Worm (Caenorhabditis elegans) whole organism, mixed stage, embryonic: ENCODE results near the gene dhs-7.

Experiments used
- M03D4.4 ChIP-seq: sonication (generic microtip); optimal IDR thresholded peaks from 2 replicates; lab custom pipeline; 2017; ENCODE audit warnings: mild to moderate bottlenecking, missing genetic modification characterization, missing compliant biosample characterization
- bed-3 ChIP-seq: fragments of 200-800 bp; sonication (Bioruptor generic); optimal IDR thresholded peaks from 3 replicates; lab custom pipeline; 2018; ENCODE audit warnings: mild to moderate bottlenecking, missing genetic modification characterization, moderate library complexity, missing compliant biosample characterization
- blmp-1 ChIP-seq: fragments of 150-350 bp; optimal IDR thresholded peaks from 2 replicates; lab custom pipeline; 2014; ENCODE audit warnings: missing biosample characterization, missing genetic modification characterization
- ceh-39 ChIP-seq: fragments of 150-350 bp; optimal IDR thresholded peaks from 2 replicates; lab custom pipeline; 2014; ENCODE audit warnings: missing biosample characterization, missing genetic modification characterization
- ceh-43 ChIP-seq: fragments of 200-800 bp; sonication (Bioruptor generic); optimal IDR thresholded peaks from 2 replicates; lab custom pipeline; 2018; ENCODE audit warnings: mild to moderate bottlenecking, missing genetic modification characterization, moderate library complexity, missing compliant biosample characterization
- ceh-83 ChIP-seq: fragments of 200-800 bp; sonication (Bioruptor generic); optimal IDR thresholded peaks from 2 replicates; lab custom pipeline; 2018; ENCODE audit warnings: mild to moderate bottlenecking, missing genetic modification characterization, missing compliant biosample characterization
- ces-1 ChIP-seq: fragments of 150-350 bp; optimal IDR thresholded peaks from 2 replicates; lab custom pipeline; 2014; ENCODE audit warnings: missing biosample characterization, missing genetic modification reagents, missing genetic modification characterization
- cnd-1 ChIP-seq: fragments of 200-800 bp; sonication (Bioruptor generic); optimal IDR thresholded peaks from 2 replicates; lab custom pipeline; 2018; ENCODE audit warnings: mild to moderate bottlenecking, missing genetic modification characterization, missing compliant biosample characterization
- elt-1 ChIP-seq: sonication (generic microtip); optimal IDR thresholded peaks from 2 replicates; lab custom pipeline; 2017; ENCODE audit warnings: missing genetic modification characterization, mild to moderate bottlenecking, missing compliant biosample characterization, antibody characterized with exemption, moderate library complexity, borderline replicate concordance; ENCODE audit not compliant: insufficient read depth
- flh-1 ChIP-seq: fragments of 200-800 bp; sonication (Bioruptor generic); optimal IDR thresholded peaks from 2 replicates; lab custom pipeline; 2018; ENCODE audit warnings: mild to moderate bottlenecking, missing genetic modification characterization, moderate library complexity, missing compliant biosample characterization
- ham-2 ChIP-seq: fragments of 200-800 bp; sonication (Bioruptor generic); optimal IDR thresholded peaks from 2 replicates; lab custom pipeline; 2018; ENCODE audit warnings: mild to moderate bottlenecking, missing genetic modification characterization, missing compliant biosample characterization
- hlh-1 ChIP-seq: fragments of 150-350 bp; optimal IDR thresholded peaks from 2 replicates; lab custom pipeline; 2014; ENCODE audit warnings: missing biosample characterization, missing genetic modification reagents, missing genetic modification characterization
- lin-13 ChIP-seq: fragments of 150-350 bp; optimal IDR thresholded peaks from 2 replicates; lab custom pipeline; 2014; ENCODE audit warnings: missing biosample characterization, missing genetic modification characterization
- mab-5 ChIP-seq: fragments of 150-350 bp; optimal IDR thresholded peaks from 2 replicates; lab custom pipeline; 2014; ENCODE audit warnings: missing biosample characterization, missing genetic modification characterization
- mep-1 ChIP-seq: fragments of 150-350 bp; optimal IDR thresholded peaks from 2 replicates; lab custom pipeline; 2017; ENCODE audit warnings: missing biosample characterization, missing genetic modification reagents, missing genetic modification characterization, inconsistent platforms
- mls-2 ChIP-seq: sonication (generic microtip); optimal IDR thresholded peaks from 2 replicates; lab custom pipeline; 2016; ENCODE audit warnings: mild to moderate bottlenecking, missing genetic modification characterization, moderate library complexity, missing compliant biosample characterization
- nhr-237 ChIP-seq: fragments of 150-350 bp; optimal IDR thresholded peaks from 2 replicates; lab custom pipeline; 2014; ENCODE audit warnings: missing biosample characterization, missing genetic modification characterization
- nhr-28 ChIP-seq: fragments of 150-350 bp; optimal IDR thresholded peaks from 2 replicates; lab custom pipeline; 2014; ENCODE audit warnings: missing biosample characterization, missing genetic modification characterization
- nhr-76 ChIP-seq: sonication (generic microtip); optimal IDR thresholded peaks from 2 replicates; lab custom pipeline; 2017; ENCODE audit warnings: missing biosample characterization, missing genetic modification characterization
- pha-4 ChIP-seq: fragments of 150-350 bp; optimal IDR thresholded peaks from 2 replicates; lab custom pipeline; 2018; ENCODE audit warnings: missing biosample characterization, missing genetic modification reagents, missing genetic modification characterization
- snpc-4 ChIP-seq: fragments of 150-350 bp; optimal IDR thresholded peaks from 2 replicates; lab custom pipeline; 2014; ENCODE audit warnings: missing biosample characterization, missing genetic modification characterization
- sptf-1 ChIP-seq: sonication (generic microtip); optimal IDR thresholded peaks from 2 replicates; lab custom pipeline; 2017; ENCODE audit warnings: mild to moderate bottlenecking, missing genetic modification characterization, moderate library complexity, missing compliant biosample characterization
- tbx-8 ChIP-seq: fragments of 200-800 bp; sonication (Bioruptor generic); optimal IDR thresholded peaks from 2 replicates; lab custom pipeline; 2018; ENCODE audit warnings: mild to moderate bottlenecking, missing genetic modification characterization, moderate library complexity, missing compliant biosample characterization
- unc-120 ChIP-seq: sonication (generic microtip); optimal IDR thresholded peaks from 2 replicates; lab custom pipeline; 2017; ENCODE audit warnings: missing genetic modification characterization, missing compliant biosample characterization; ENCODE audit not compliant: poor library complexity, severe bottlenecking
- unc-62 ChIP-seq: fragments of 150-350 bp; optimal IDR thresholded peaks from 2 replicates; lab custom pipeline; 2014; ENCODE audit warnings: missing biosample characterization, missing genetic modification reagents, missing genetic modification characterization
- zip-8 ChIP-seq: fragments of 150-350 bp; optimal IDR thresholded peaks from 2 replicates; lab custom pipeline; 2014; ENCODE audit warnings: missing biosample characterization, missing genetic modification characterization
- ztf-11 ChIP-seq: fragments of 150-350 bp; optimal IDR thresholded peaks from 2 replicates; lab custom pipeline; 2014; ENCODE audit warnings: missing biosample characterization, missing genetic modification characterization

The dhs-7 gene

DNA sequence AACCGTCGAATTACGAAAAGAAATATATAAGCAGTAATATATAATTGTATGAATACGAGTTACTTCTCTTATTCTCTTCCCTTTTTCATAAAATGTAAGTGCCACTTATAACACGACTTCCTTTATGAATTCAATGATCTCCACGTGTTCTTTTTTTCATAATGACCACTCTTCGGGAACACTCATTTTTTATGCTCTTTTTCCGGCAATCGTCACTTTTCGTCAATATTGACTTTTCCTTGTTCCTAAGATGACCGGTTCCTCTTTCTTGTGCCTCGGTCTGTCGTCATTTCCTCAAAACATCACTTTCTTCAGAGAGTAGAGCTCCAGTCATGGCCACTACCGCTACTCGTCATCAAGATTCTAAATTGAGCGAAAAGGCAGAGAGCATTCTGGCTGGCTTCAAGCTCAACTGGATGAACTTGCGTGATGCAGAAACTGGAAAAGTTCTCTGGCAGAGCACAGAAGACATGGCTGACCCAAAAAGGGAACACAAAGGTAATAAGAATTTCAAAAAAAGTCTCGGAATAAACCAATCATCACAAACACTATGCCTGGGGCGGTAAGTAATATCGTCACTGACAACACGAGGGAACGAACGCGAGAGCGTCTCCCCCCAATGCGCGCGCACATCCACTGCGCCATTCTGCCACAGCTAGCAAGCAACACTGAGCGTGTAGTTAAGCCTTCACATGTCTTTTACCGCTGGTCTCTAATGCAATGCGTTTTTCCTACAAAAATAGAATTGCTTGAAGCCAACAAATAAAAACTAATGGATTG is 24.6 kb downstream of the dhs-7 start, which contains the start of gene pdl-1 (continued):
- no peak for TF ChIP-seq snpc-4 (tag; lab: Kevin White, UChicago)
- TF ChIP-seq mls-2 (tag; lab: Kevin White, UChicago) = peak; percentile 98
- peak; percentile 98 for TF ChIP-seq ceh-83 (GFP tag; lab: Kevin White, UChicago)
- TF ChIP-seq, all 35 proteins: peak for 27

DNA sequence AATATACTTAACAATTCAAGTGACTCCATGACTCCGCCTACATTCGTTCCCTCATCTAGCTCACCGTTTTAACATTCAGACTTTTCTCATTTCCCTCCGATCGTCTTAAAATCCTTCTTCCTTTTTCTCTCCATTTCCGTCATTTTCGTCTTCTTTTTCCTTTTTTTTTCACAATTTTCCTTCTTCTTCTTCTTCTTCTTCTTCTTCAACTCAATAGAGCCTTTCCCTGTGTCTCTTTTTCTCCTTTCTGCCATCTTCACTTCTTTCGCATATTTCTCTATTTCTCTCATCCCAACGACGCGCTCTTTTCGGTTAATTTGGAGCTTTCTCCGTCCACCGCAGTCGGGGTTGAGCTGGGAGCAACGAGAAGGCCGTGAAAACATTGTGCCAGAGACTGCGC is 25.6 kb downstream of the dhs-7 start:
- TF ChIP-seq ceh-83 (GFP tag; lab: Kevin White, UChicago) (no peak), nhr-28 (tag; lab: Kevin White, UChicago) (no peak), mls-2 (tag; lab: Kevin White, UChicago) (peak; percentile 7), unc-120 (tag; lab: Kevin White, UChicago) (peak; percentile 87), ham-2 (GFP tag; lab: Kevin White, UChicago) (no peak), ztf-11 (tag; lab: Kevin White, UChicago) (no peak), blmp-1 (tag; lab: Kevin White, UChicago) (no peak), mep-1 (tag; lab: Kevin White, UChicago) (no peak), ces-1 (GFP tag; lab: Kevin White, UChicago) (peak; percentile 86)

DNA sequence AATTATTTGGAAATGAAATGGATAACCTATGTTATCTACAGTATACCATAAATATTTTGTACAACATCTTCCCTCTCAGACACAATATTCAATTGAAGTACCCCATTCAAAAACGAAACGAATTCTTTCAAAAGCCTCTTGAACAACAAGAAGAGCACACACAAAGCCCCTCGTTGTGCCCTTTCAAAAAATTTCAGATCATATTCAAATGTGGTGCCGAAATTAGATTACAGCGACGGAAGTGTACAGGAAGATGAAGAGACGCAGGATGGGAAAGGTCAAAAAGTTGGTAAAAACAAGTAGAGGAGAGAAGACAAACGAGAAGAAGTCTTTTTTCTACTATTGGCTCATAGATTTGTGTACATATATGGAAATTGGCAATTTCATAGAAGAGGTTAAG is 32.2 kb downstream of the dhs-7 start:
- peak; percentile 66 for TF ChIP-seq ces-1 (GFP tag; lab: Kevin White, UChicago)
- TF ChIP-seq ceh-39 (tag; lab: Kevin White, UChicago) = no peak
- no peak for TF ChIP-seq zip-8 (tag; lab: Kevin White, UChicago)
- TF ChIP-seq nhr-237 (tag; lab: Kevin White, UChicago) = no peak

DNA sequence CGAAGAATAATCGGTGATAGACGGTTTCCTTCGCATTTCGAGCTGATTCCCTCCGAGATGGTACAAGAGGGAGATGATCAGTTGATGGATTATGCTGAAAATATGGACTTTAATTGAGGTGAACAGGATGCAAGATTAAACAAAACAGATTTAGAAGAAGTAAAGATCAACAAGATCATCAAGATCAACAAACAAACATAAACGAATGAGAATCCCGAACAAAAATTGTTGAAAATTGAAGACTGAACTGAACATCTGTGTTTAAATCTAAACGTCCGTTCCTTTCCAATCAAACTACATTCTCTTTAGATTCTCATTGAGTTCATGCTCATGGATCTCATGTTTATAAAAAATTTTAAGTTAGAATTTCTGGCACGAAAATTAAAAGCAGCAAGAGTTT is 33.4 kb downstream of the dhs-7 start, which contains the start of gene glc-4:
glc-4 (minus strand) TSS at position 101 of the 400 bp plus-strand sequence.
- TF ChIP-seq M03D4.4 (tag; lab: Kevin White, UChicago) (no peak), snpc-4 (tag; lab: Kevin White, UChicago) (no peak), mab-5 (tag; lab: Kevin White, UChicago) (no peak), ces-1 (GFP tag; lab: Kevin White, UChicago) (no peak), cnd-1 (tag; lab: Kevin White, UChicago) (no peak), ham-2 (GFP tag; lab: Kevin White, UChicago) (no peak), bed-3 (GFP tag; lab: Kevin White, UChicago) (no peak), ceh-43 (no peak), mep-1 (tag; lab: Kevin White, UChicago) (no peak), flh-1 (GFP tag; lab: Kevin White, UChicago) (no peak), ztf-11 (tag; lab: Kevin White, UChicago) (no peak), ceh-39 (tag; lab: Kevin White, UChicago) (no peak), hlh-1 (tag; lab: Kevin White, UChicago) (no peak), tbx-8 (GFP tag; lab: Kevin White, UChicago) (no peak), unc-62 (no peak), ceh-83 (GFP tag; lab: Kevin White, UChicago) (no peak), nhr-76 (tag; lab: Kevin White, UChicago) (no peak)
- TF ChIP-seq, all 35 proteins: peak for 0

DNA sequence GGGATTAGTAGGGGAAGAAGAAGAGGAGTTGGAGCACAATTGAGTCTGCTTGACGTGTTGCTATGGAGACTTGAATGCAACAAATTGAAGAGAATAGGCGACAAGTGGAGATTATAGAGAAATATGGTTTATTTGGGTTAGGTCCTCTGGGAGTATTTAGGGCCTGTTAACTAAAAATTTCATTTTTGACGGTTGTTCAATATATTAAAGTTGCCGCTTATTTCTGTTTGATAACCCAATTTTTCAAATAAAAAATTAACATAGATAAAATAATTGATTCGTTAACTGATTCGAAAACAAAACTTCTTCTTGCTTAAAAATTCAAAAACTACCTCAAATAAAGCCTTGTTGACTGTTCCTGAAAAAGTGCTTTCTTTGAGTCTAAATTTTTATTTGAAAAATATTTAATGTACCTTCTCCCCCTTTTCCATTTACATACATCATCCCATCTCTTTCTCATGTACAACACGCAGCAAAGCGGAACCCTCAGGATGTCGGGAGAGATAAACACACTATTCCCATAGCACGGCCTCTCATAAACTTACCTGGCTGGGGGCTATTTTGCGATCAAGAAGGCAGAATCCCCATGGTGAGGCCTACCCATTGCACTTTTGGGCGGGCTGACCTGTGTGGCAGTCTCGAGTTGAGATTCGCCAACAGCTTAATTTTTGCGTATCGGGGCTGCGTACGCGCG is 36.8 kb downstream of the dhs-7 start, which contains the start of gene dyf-13:
dyf-13 (minus strand) TSS at position 51 of the 694 bp plus-strand sequence.
- TF ChIP-seq pha-4 (tag; lab: Kevin White, UChicago) (no peak), lin-13 (tag; lab: Kevin White, UChicago) (no peak), hlh-1 (tag; lab: Kevin White, UChicago) (no peak), ztf-11 (tag; lab: Kevin White, UChicago) (no peak), elt-1 (tag; lab: Kevin White, UChicago) (no peak), nhr-76 (tag; lab: Kevin White, UChicago) (no peak), mls-2 (tag; lab: Kevin White, UChicago) (no peak), sptf-1 (no peak), ceh-43 (no peak), mep-1 (tag; lab: Kevin White, UChicago) (no peak), unc-120 (tag; lab: Kevin White, UChicago) (no peak), ham-2 (GFP tag; lab: Kevin White, UChicago) (no peak), snpc-4 (tag; lab: Kevin White, UChicago) (no peak), unc-62 (no peak), bed-3 (GFP tag; lab: Kevin White, UChicago) (no peak), ceh-83 (GFP tag; lab: Kevin White, UChicago) (no peak), cnd-1 (tag; lab: Kevin White, UChicago) (no peak), tbx-8 (GFP tag; lab: Kevin White, UChicago) (no peak), zip-8 (tag; lab: Kevin White, UChicago) (no peak)
- TF ChIP-seq, all 35 proteins: peak for 0
